Worm (Caenorhabditis elegans): ENCODE data around the gene idpp-12.
A peak's percentile ranks its signal among the peaks of the same experiment; 100 is the strongest.

The idpp-12 gene

DNA sequence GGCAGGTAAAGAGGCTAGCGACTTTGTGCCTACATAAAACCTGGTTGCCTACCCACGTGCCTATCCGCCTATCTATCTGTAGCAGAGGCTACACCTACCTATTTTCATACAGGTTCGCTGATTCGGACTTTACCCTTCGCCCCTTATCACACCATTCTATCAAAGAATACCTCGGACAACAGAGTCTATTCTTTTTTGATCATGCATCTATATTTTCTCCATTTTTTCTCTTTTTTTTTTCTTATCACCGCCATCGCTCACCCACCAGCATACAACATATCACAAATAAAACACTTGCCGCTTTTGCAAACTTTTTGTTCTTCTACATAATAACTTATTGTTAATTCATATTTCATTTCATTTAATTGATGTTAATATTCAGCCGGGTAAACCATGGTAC lies 45.3 kb upstream of the idpp-12 start, which contains the start of gene T26C12.1 (continued):
- TF ChIP-seq lim-7 (GFP tag; IDR thresholded peaks at IDR 0.05) (no peak), lin-1 (GFP tag; IDR thresholded peaks at IDR 0.05) (no peak), tag-97 (GFP tag; IDR thresholded peaks at IDR 0.05) (no peak), F44E2.7 (GFP tag; IDR thresholded peaks at IDR 0.05) (no peak), Y105C5A.15 (GFP tag; IDR thresholded peaks at IDR 0.05) (no peak), egl-27 (tag; optimal IDR thresholded peaks at IDR 0.05) (no peak), nhr-25 (tag; optimal IDR thresholded peaks at IDR 0.05; ENCODE audit: borderline replicate concordance, insufficient read depth) (no peak), jun-1 (tag; optimal IDR thresholded peaks at IDR 0.05) (no peak), spr-1 (tag; optimal IDR thresholded peaks at IDR 0.05) (no peak), ceh-20 (GFP tag; IDR thresholded peaks at IDR 0.05) (no peak), nhr-77 (tag; optimal IDR thresholded peaks at IDR 0.05) (peak; percentile 47), spr-3 (GFP tag; optimal IDR thresholded peaks at IDR 0.05) (no peak), nhr-42 (GFP tag; IDR thresholded peaks at IDR 0.05) (no peak), hlh-11 (tag; optimal IDR thresholded peaks at IDR 0.05) (peak; percentile 36), snpc-1.2 (GFP tag; IDR thresholded peaks at IDR 0.05) (no peak), set-16 (GFP tag; IDR thresholded peaks at IDR 0.05) (no peak), mxl-2 (GFP tag; conservative IDR thresholded peaks at IDR 0.05) (no peak), ama-1 (optimal IDR thresholded peaks at IDR 0.05) (no peak), nhr-28 (tag; optimal IDR thresholded peaks at IDR 0.05) (peak; percentile 92), tra-1 (GFP tag; IDR thresholded peaks at IDR 0.05) (no peak), dve-1 (tag; optimal IDR thresholded peaks at IDR 0.05; ENCODE audit: insufficient read depth) (peak; percentile 50), fkh-10 (GFP tag; optimal IDR thresholded peaks at IDR 0.05) (no peak), Y5F2A.4 (GFP tag; optimal IDR thresholded peaks at IDR 0.05) (no peak), dmd-9 (GFP tag; IDR thresholded peaks at IDR 0.05) (no peak), madf-9 (GFP tag; conservative IDR thresholded peaks at IDR 0.05) (no peak), zfp-2 (tag; optimal IDR thresholded peaks at IDR 0.05) (no peak), ZK546.5 (tag; optimal IDR thresholded peaks at IDR 0.05) (no peak), mdt-29 (GFP tag; IDR thresholded peaks at IDR 0.05) (no peak), dpl-1 (GFP tag; optimal IDR thresholded peaks at IDR 0.05) (no peak), mxl-3 (GFP tag; optimal IDR thresholded peaks at IDR 0.05) (no peak), hif-1 (tag; optimal IDR thresholded peaks at IDR 0.05) (no peak), nhr-48 (tag; optimal IDR thresholded peaks at IDR 0.05) (no peak), ceh-82 (tag; optimal IDR thresholded peaks at IDR 0.05) (no peak), hlh-30 (tag; optimal IDR thresholded peaks at IDR 0.05; ENCODE audit: insufficient read depth) (peak; percentile 21), Y48G9A.11 (GFP tag; IDR thresholded peaks at IDR 0.05) (no peak), lin-13 (GFP tag; optimal IDR thresholded peaks at IDR 0.05) (no peak), F49E8.2 (tag; optimal IDR thresholded peaks at IDR 0.05; ENCODE audit: borderline replicate concordance) (no peak), lsy-2 (tag; optimal IDR thresholded peaks at IDR 0.05) (no peak), unc-62 (GFP tag; optimal IDR thresholded peaks at IDR 0.05 in 1 of 2) (no peak), unc-62 (tag; optimal IDR thresholded peaks at IDR 0.05) (no peak), zip-2 (tag; optimal IDR thresholded peaks at IDR 0.05) (no peak), lin-29 (GFP tag; IDR thresholded peaks at IDR 0.05) (no peak), aha-1 (tag) (no peak), lin-39 (tag; optimal IDR thresholded peaks at IDR 0.05) (no peak)
